Fruit fly (Drosophila melanogaster): ENCODE measurements around the gene Spn28F.

Gene Spn28F

DNA sequence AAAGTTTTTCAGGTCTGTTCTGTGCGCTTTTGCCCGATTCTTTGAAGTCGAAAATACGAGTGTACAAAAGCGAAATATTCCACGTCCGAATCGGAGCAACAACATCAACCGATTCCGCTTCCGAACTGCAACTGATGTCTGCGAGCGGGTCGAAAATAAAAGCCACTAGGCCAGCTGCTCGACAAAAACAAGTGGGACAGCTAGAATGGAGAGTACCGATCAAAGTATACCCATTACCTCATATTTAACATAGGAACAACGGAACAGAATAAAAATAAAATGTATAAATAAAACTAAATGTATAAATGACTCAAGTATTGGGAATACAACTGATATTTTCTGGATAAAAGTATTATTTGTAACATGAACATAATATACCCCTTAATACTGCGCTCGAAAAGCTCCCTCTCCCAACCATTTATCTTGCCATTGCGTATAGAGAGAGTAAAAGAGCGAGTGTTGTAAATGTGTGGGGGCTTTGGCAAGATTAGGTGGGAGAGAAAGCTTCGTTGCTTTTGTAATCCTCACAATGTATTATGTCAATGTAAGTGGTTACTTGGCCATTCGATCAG lies 36.5 kb downstream of the Spn28F start, which contains the start of gene SLC5A11 (continued):
- TF ChIP-seq ken (GFP tag; IDR thresholded peaks at IDR 0.05), result peak; percentile 93
- TF ChIP-seq CG13424 (tag; optimal IDR thresholded peaks at IDR 0.05), result peak; percentile 97
- no peak for TF ChIP-seq tna (GFP tag; IDR thresholded peaks at IDR 0.05; ENCODE audit: partially characterized antibody)
- TF ChIP-seq CG3726 (GFP tag; IDR thresholded peaks at IDR 0.05), result peak; percentile 98
- TF ChIP-seq CG4617 (GFP tag; optimal IDR thresholded peaks at IDR 0.05; ENCODE audit: borderline replicate concordance), result peak; percentile 88
- peak; percentile 87 for TF ChIP-seq Doc2 (GFP tag; IDR thresholded peaks at IDR 0.05)
- peak; percentile 54 for TF ChIP-seq CG3995 (GFP tag; optimal IDR thresholded peaks at IDR 0.05)
- TF ChIP-seq sim (GFP tag; IDR thresholded peaks at IDR 0.05), result peak; percentile 94
- TF ChIP-seq CG8089 (GFP tag; optimal IDR thresholded peaks at IDR 0.05), result peak; percentile 31
- TF ChIP-seq chinmo (GFP tag; IDR thresholded peaks at IDR 0.05; ENCODE audit: partially characterized antibody), result peak; percentile 86; the same call in 2 of the 4 replicates
- TF ChIP-seq lilli (GFP tag; optimal IDR thresholded peaks at IDR 0.05), result peak; percentile 99
- peak; percentile 99 for TF ChIP-seq sug (tag; optimal IDR thresholded peaks at IDR 0.05)
- peak; percentile 78 for TF ChIP-seq zfh2 (GFP tag; optimal IDR thresholded peaks at IDR 0.05)
- TF ChIP-seq bab2 (GFP tag; optimal IDR thresholded peaks at IDR 0.05), result peak; percentile 99
- no peak for TF ChIP-seq Atf3 (GFP tag; optimal IDR thresholded peaks at IDR 0.05)
- TF ChIP-seq D19A (tag; optimal IDR thresholded peaks at IDR 0.05), result peak; percentile 87
- peak; percentile 93 for TF ChIP-seq CG4328 (GFP tag; optimal IDR thresholded peaks at IDR 0.05)
- peak; percentile 93 for TF ChIP-seq CG11504 (tag; optimal IDR thresholded peaks at IDR 0.05)
- peak; percentile 96 for TF ChIP-seq H15 (GFP tag; IDR thresholded peaks at IDR 0.05)
- TF ChIP-seq Gsc (GFP tag; IDR thresholded peaks at IDR 0.05), result no peak
- TF ChIP-seq usp (GFP tag; optimal IDR thresholded peaks at IDR 0.05), result no peak
- TF ChIP-seq hbn (GFP tag; IDR thresholded peaks at IDR 0.05; ENCODE audit: partially characterized antibody), result no peak
- peak; percentile 62 for TF ChIP-seq CG2116 (GFP tag; optimal IDR thresholded peaks at IDR 0.05)
- peak; percentile 89 for TF ChIP-seq ranshi (GFP tag; IDR thresholded peaks at IDR 0.05)
- peak; percentile 99 for TF ChIP-seq CG18599 (GFP tag; optimal IDR thresholded peaks at IDR 0.05)
- peak; percentile 96 for TF ChIP-seq gsb (GFP tag; IDR thresholded peaks at IDR 0.05)
- TF ChIP-seq CG18619 (GFP tag; optimal IDR thresholded peaks at IDR 0.05), result peak; percentile 92
- peak; percentile 91 for TF ChIP-seq az2 (GFP tag; optimal IDR thresholded peaks at IDR 0.05)
- peak; percentile 100 for TF ChIP-seq Atf6 (GFP tag; IDR thresholded peaks at IDR 0.05)
- peak; percentile 83 for TF ChIP-seq pros (GFP tag; optimal IDR thresholded peaks at IDR 0.05)
- TF ChIP-seq CG10654 (GFP tag; optimal IDR thresholded peaks at IDR 0.05), result peak; percentile 98
- TF ChIP-seq CG15073 (GFP tag; optimal IDR thresholded peaks at IDR 0.05), result peak; percentile 83
- peak in 1 of 2 experiments; percentile 100 for TF ChIP-seq Eip74EF (GFP tag; optimal IDR thresholded peaks at IDR 0.05)
- peak; percentile 84 for TF ChIP-seq CG30020 (tag; optimal IDR thresholded peaks at IDR 0.05)
- TF ChIP-seq CG6654 (GFP tag; optimal IDR thresholded peaks at IDR 0.05), result peak; percentile 74
- peak; percentile 89 for TF ChIP-seq CG6254 (GFP tag; optimal IDR thresholded peaks at IDR 0.05)
- TF ChIP-seq CG6854 (GFP tag; optimal IDR thresholded peaks at IDR 0.05), result peak; percentile 99
- TF ChIP-seq tx (GFP tag; optimal IDR thresholded peaks at IDR 0.05), result peak; percentile 79
- peak; percentile 88 for TF ChIP-seq CG43689 (GFP tag; IDR thresholded peaks at IDR 0.05)
- peak; percentile 94 for TF ChIP-seq CG2875 (GFP tag; optimal IDR thresholded peaks at IDR 0.05)
- no peak for TF ChIP-seq CG1832 (GFP tag; optimal IDR thresholded peaks at IDR 0.05)
- peak; percentile 42 for TF ChIP-seq ab (GFP tag; optimal IDR thresholded peaks at IDR 0.05)
- TF ChIP-seq CG13287 (GFP tag; IDR thresholded peaks at IDR 0.05; ENCODE audit: partially characterized antibody), result no peak; the same call in 1 of the 2 replicates
- TF ChIP-seq CoRest (tag; optimal IDR thresholded peaks at IDR 0.05), result peak; percentile 94
- TF ChIP-seq CG3281 (GFP tag; optimal IDR thresholded peaks at IDR 0.05), result peak; percentile 96
- peak; percentile 99 for TF ChIP-seq lbe (GFP tag; optimal IDR thresholded peaks at IDR 0.05)
- peak; percentile 97 for TF ChIP-seq CG30403 (GFP tag; optimal IDR thresholded peaks at IDR 0.05)
- TF ChIP-seq CG15514 (GFP tag; optimal IDR thresholded peaks at IDR 0.05), result peak; percentile 92
- peak; percentile 95 for TF ChIP-seq pb (GFP tag; optimal IDR thresholded peaks at IDR 0.05)
